Fruit fly (Drosophila melanogaster) whole organism, pupa: Measurements from ENCODE around the gene FoxL1.

Experiments used
- CG10348 ChIP-seq: fragments of 200-800 bp; sonication (Bioruptor generic); IDR thresholded peaks from 2 replicates; pipeline ENCODE4 v1.3.6; 2022; ENCODE audit warnings: missing biosample characterization, missing genetic modification characterization
- CG12605 ChIP-seq: fragments of 200-800 bp; sonication (Bioruptor generic); IDR thresholded peaks from 2 replicates; pipeline ENCODE4 v1.3.6; 2022; ENCODE audit warnings: missing biosample characterization, missing genetic modification characterization
- CG13204 ChIP-seq: fragments of 200-800 bp; sonication (Bioruptor generic); optimal IDR thresholded peaks from 2 replicates; lab custom pipeline; 2018; ENCODE audit warnings: missing biosample characterization, mild to moderate bottlenecking, missing genetic modification characterization, moderate library complexity
- CG14655 ChIP-seq: fragments of 200-800 bp; sonication (Bioruptor generic); optimal IDR thresholded peaks from 3 replicates; lab custom pipeline; 2017; ENCODE audit warnings: mild to moderate bottlenecking, missing biosample characterization, missing genetic modification reagents, missing genetic modification characterization
- CG15710 ChIP-seq: fragments of 200-800 bp; sonication (Bioruptor generic); optimal IDR thresholded peaks from 2 replicates; lab custom pipeline; 2018; ENCODE audit warnings: missing biosample characterization, mild to moderate bottlenecking, missing genetic modification characterization, moderate library complexity
- CG17806 ChIP-seq: fragments of 200-800 bp; sonication (Bioruptor generic); optimal IDR thresholded peaks from 2 replicates; lab custom pipeline; 2018; ENCODE audit warnings: missing biosample characterization, mild to moderate bottlenecking, missing genetic modification characterization, moderate library complexity
- CG32121 ChIP-seq: fragments of 200-800 bp; sonication (Bioruptor generic); IDR thresholded peaks from 2 replicates; pipeline ENCODE4 v1.3.6; 2022; ENCODE audit warnings: missing biosample characterization, missing genetic modification characterization
- CG34367 ChIP-seq: fragments of 200-800 bp; sonication (Bioruptor generic); optimal IDR thresholded peaks from 2 replicates; lab custom pipeline; 2018; ENCODE audit warnings: missing biosample characterization, mild to moderate bottlenecking, missing genetic modification characterization
- CG4496 ChIP-seq: fragments of 200-800 bp; sonication (Bioruptor generic); IDR thresholded peaks from 3 replicates; pipeline ENCODE4 v1.3.6; 2022; ENCODE audit warnings: missing biosample characterization, missing genetic modification characterization
- CG8159 ChIP-seq: fragments of 200-800 bp; sonication (Bioruptor generic); optimal IDR thresholded peaks from 3 replicates; lab custom pipeline; 2018; ENCODE audit warnings: missing biosample characterization, mild to moderate bottlenecking, missing genetic modification characterization, moderate library complexity
- CG8301 ChIP-seq: fragments of 200-800 bp; sonication (Bioruptor generic); optimal IDR thresholded peaks from 2 replicates; lab custom pipeline; 2018; ENCODE audit warnings: missing biosample characterization, mild to moderate bottlenecking, missing genetic modification characterization
- CG9948 ChIP-seq: fragments of 200-800 bp; sonication (Bioruptor generic); optimal IDR thresholded peaks from 2 replicates; lab custom pipeline; 2018; ENCODE audit warnings: missing biosample characterization, mild to moderate bottlenecking, missing genetic modification characterization, moderate library complexity
- D1 ChIP-seq: fragments of 200-800 bp; sonication (Bioruptor generic); optimal IDR thresholded peaks from 2 replicates; lab custom pipeline; 2018; ENCODE audit warnings: missing biosample characterization, mild to moderate bottlenecking, missing genetic modification characterization, moderate library complexity
- EcR ChIP-seq: fragments of 200-800 bp; sonication (Bioruptor generic); optimal IDR thresholded peaks from 3 replicates; lab custom pipeline; 2019; ENCODE audit warnings: missing biosample characterization, missing genetic modification characterization, mild to moderate bottlenecking, moderate library complexity, missing genetic modification reagents
- Ets98B ChIP-seq: fragments of 200-800 bp; sonication (Bioruptor generic); IDR thresholded peaks from 2 replicates; pipeline ENCODE4 v1.3.6; 2022; ENCODE audit warnings: missing biosample characterization, missing genetic modification characterization
- Pif1A ChIP-seq: fragments of 200-800 bp; sonication (Bioruptor generic); optimal IDR thresholded peaks from 3 replicates; lab custom pipeline; 2016; ENCODE audit warnings: missing biosample characterization, missing genetic modification characterization
- Pif1B ChIP-seq: fragments of 200-800 bp; sonication (Bioruptor generic); optimal IDR thresholded peaks from 3 replicates; lab custom pipeline; 2016; ENCODE audit warnings: missing biosample characterization, missing genetic modification characterization
- Snoo ChIP-seq: fragments of 200-800 bp; sonication (Bioruptor generic); optimal IDR thresholded peaks from 3 replicates; lab custom pipeline; 2017; ENCODE audit warnings: missing biosample characterization, mild to moderate bottlenecking, missing genetic modification characterization, inconsistent platforms
- fd96Ca ChIP-seq: fragments of 200-800 bp; sonication (Bioruptor generic); IDR thresholded peaks from 3 replicates; pipeline ENCODE4 v1.3.6; 2022; ENCODE audit warnings: missing biosample characterization, missing genetic modification characterization
- gl ChIP-seq: fragments of 200-800 bp; sonication (Bioruptor generic); optimal IDR thresholded peaks from 2 replicates; lab custom pipeline; 2018; ENCODE audit warnings: missing biosample characterization, mild to moderate bottlenecking, missing genetic modification characterization
- rn ChIP-seq: fragments of 200-800 bp; sonication (Bioruptor generic); IDR thresholded peaks from 2 replicates; pipeline ENCODE4 v1.3.6; 2022; ENCODE audit warnings: missing biosample characterization, missing genetic modification characterization

Gene FoxL1

DNA sequence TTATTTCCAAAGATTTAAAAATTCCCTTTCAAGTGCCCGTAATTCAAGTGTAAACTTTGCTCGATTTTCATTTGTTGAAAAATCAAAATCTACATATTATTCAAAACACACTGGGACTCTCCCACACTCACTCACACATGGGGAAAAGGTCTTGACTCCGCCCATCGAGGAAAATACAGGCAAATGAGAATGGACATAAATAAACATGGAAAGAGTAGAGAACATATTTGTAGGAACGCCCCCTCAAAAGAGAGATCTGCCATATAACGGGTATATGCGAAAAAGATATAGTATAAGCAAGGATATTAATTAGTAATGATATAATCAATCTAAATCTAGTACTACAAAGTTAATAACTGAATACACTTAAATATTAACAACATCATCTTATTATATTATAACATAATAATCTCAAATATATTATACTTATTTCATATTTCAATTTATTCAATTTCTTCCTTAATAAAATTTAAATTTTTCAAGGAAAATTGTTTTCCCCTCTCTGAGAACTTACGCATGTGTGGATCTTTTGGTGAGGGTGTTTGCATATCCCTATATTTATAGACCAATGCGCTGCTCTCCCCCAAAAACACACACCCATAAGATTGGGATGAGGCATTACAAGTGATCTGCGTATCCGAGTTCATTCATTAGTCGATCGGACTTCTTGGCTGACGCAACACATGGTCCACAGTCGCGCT, at the start of gene FoxL1:
TSS of gene FoxL1 (plus strand) at position 651 of the 701 bp plus-strand sequence.
- TF ChIP-seq CG8159 (tag; lab: Kevin White, UChicago) = peak; percentile 15
- TF ChIP-seq gl = no peak
- TF ChIP-seq Ets98B (GFP tag; lab: Robert Waterston, UW) = no peak

DNA sequence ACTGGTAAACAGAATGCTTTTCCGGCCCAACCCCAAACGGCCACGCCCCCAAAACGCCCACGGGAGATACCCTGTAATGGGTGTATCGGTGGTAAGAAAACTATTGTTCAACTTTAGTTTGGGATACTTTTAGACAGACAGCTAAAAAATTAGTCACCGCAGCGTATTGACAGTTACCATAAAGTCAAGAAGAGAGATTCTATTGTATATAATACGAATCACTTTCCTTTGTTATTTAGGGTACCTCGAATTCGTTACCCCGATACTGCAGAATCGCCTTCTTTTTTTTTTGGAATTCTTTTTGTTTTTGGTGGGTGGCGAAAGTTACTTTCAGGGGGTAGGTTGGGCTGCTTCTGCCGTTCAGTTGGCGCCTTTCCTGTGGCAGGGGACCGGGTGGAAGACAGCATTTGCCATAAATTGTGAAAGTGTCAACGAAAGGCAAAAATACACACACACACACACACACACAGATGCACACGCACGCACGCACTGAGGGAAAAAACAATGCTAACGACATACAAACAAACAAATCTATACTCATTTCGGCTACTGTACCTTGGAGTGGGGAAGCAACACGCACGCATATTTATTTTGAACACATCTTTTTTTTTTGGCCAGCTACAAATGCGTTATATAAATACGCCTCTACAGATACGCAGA, 48.2 kb upstream of the FoxL1 start:
- TF ChIP-seq CG17806 (tag; lab: Kevin White, UChicago) = no peak
- no peak for TF ChIP-seq CG12605 (GFP tag; lab: Robert Waterston, UW)
- TF ChIP-seq CG32121 (GFP tag; lab: Robert Waterston, UW) = no peak
- TF ChIP-seq CG8159 (tag; lab: Kevin White, UChicago) = no peak
- TF ChIP-seq Ets98B (GFP tag; lab: Robert Waterston, UW) = no peak
- no peak for TF ChIP-seq CG4496
- TF ChIP-seq CG8301 (tag; lab: Kevin White, UChicago) = no peak
- no peak for TF ChIP-seq Snoo (tag; lab: Kevin White, UChicago)
- TF ChIP-seq fd96Ca (GFP tag; lab: Robert Waterston, UW) = no peak
- TF ChIP-seq CG10348 = no peak

dm6 chr3L:3972599-3972998, 46.1 kb upstream of the FoxL1 start, which contains the start of gene CG43915:
Gene CG43915 (plus strand): TSS chr3L:3972899.
- TF ChIP-seq Ets98B (GFP tag; lab: Robert Waterston, UW) (no peak), CG15710 (tag; lab: Kevin White, UChicago) (no peak), CG9948 (tag; lab: Kevin White, UChicago) (no peak), CG34367 (tag; lab: Kevin White, UChicago) (no peak), CG12605 (GFP tag; lab: Robert Waterston, UW) (no peak), Pif1A (GFP tag; lab: Kevin White, UChicago) (no peak), gl (no peak), CG10348 (no peak), Snoo (tag; lab: Kevin White, UChicago) (no peak), fd96Ca (GFP tag; lab: Robert Waterston, UW) (no peak), EcR (GFP tag; lab: Kevin White, UChicago) (no peak), CG8301 (tag; lab: Kevin White, UChicago) (no peak), CG13204 (GFP tag; lab: Kevin White, UChicago) (no peak)

dm6 chr3L:3976438-3976837, 42.2 kb upstream of the FoxL1 start:
- TF ChIP-seq CG4496 (no peak), EcR (GFP tag; lab: Kevin White, UChicago) (no peak), CG12605 (GFP tag; lab: Robert Waterston, UW) (no peak), CG10348 (no peak), D1 (tag; lab: Kevin White, UChicago) (no peak)

- no peak for TF ChIP-seq CG8301 (tag; lab: Kevin White, UChicago)
Observed at dm6 chr3L:3977622-3978355, 40.9 kb upstream of the FoxL1 start.

- TF ChIP-seq CG34367 (tag; lab: Kevin White, UChicago) = no peak
- TF ChIP-seq Snoo (tag; lab: Kevin White, UChicago) = no peak
- no peak for TF ChIP-seq CG12605 (GFP tag; lab: Robert Waterston, UW)
- no peak for TF ChIP-seq CG14655 (GFP tag; lab: Kevin White, UChicago)
- no peak for TF ChIP-seq CG10348
- TF ChIP-seq Ets98B (GFP tag; lab: Robert Waterston, UW) = no peak
- no peak for TF ChIP-seq Pif1B (GFP tag; lab: Kevin White, UChicago)
- no peak for TF ChIP-seq EcR (GFP tag; lab: Kevin White, UChicago)
- TF ChIP-seq CG13204 (GFP tag; lab: Kevin White, UChicago) = no peak
- TF ChIP-seq CG15710 (tag; lab: Kevin White, UChicago) = no peak
- TF ChIP-seq CG17806 (tag; lab: Kevin White, UChicago) = no peak
- no peak for TF ChIP-seq fd96Ca (GFP tag; lab: Robert Waterston, UW)
- no peak for TF ChIP-seq CG32121 (GFP tag; lab: Robert Waterston, UW)
- no peak for TF ChIP-seq CG8159 (tag; lab: Kevin White, UChicago)
- no peak for TF ChIP-seq CG4496
- no peak for TF ChIP-seq rn
- TF ChIP-seq CG8301 (tag; lab: Kevin White, UChicago) = no peak
- no peak for TF ChIP-seq Pif1A (GFP tag; lab: Kevin White, UChicago)
- TF ChIP-seq D1 (tag; lab: Kevin White, UChicago) = no peak
- no peak for TF ChIP-seq CG9948 (tag; lab: Kevin White, UChicago)
Observed at dm6 chr3L:3978762-3979516, 39.7 kb upstream of the FoxL1 start.
